Worm (Caenorhabditis elegans): ENCODE results near the gene F09E10.7.
A peak's percentile ranks its signal among the peaks of the same experiment; 100 is the strongest.

The F09E10.7 gene

ce11 chrX:1504529-1505080 lies 3.0 kb upstream of the F09E10.7 start:
- TF ChIP-seq unc-39 (tag; optimal IDR thresholded peaks at IDR 0.05) (no peak), cnd-1 (tag; optimal IDR thresholded peaks at IDR 0.05) (no peak), hlh-1 (tag; optimal IDR thresholded peaks at IDR 0.05) (peak; percentile 42)

- no peak for TF ChIP-seq mls-2 (tag; optimal IDR thresholded peaks at IDR 0.05)
- no peak for TF ChIP-seq elt-3 (tag; optimal IDR thresholded peaks at IDR 0.05)
- no peak for TF ChIP-seq unc-62 (GFP tag; optimal IDR thresholded peaks at IDR 0.05)
- no peak for TF ChIP-seq ceh-43 (GFP tag; optimal IDR thresholded peaks at IDR 0.05)
- TF ChIP-seq ceh-39 (tag; optimal IDR thresholded peaks at IDR 0.05): no peak
- no peak for TF ChIP-seq lsy-2 (tag; optimal IDR thresholded peaks at IDR 0.05)
- no peak for TF ChIP-seq sptf-1 (tag; optimal IDR thresholded peaks at IDR 0.05)
- no peak for TF ChIP-seq M03D4.4 (tag; optimal IDR thresholded peaks at IDR 0.05)
- TF ChIP-seq unc-120 (tag; optimal IDR thresholded peaks at IDR 0.05; ENCODE audit: poor library complexity, severe bottlenecking): no peak
- TF ChIP-seq flh-1 (GFP tag; optimal IDR thresholded peaks at IDR 0.05): no peak
- no peak for TF ChIP-seq zip-8 (tag; optimal IDR thresholded peaks at IDR 0.05)
- no peak for TF ChIP-seq unc-39 (tag; optimal IDR thresholded peaks at IDR 0.05)
- TF ChIP-seq ztf-11 (tag; optimal IDR thresholded peaks at IDR 0.05): no peak
- TF ChIP-seq blmp-1 (tag; optimal IDR thresholded peaks at IDR 0.05): no peak
- TF ChIP-seq nhr-237 (tag; optimal IDR thresholded peaks at IDR 0.05): no peak
- TF ChIP-seq mep-1 (tag; optimal IDR thresholded peaks at IDR 0.05): no peak
These were observed 2.2 kb upstream of the F09E10.7 start for ce11 chrX:1503698-1504501.

ce11 chrX:1502914-1503313 lies 1.3 kb upstream of the F09E10.7 start:
- TF ChIP-seq flh-1 (GFP tag; optimal IDR thresholded peaks at IDR 0.05) (no peak), lsy-2 (tag; optimal IDR thresholded peaks at IDR 0.05) (no peak), M03D4.4 (tag; optimal IDR thresholded peaks at IDR 0.05) (no peak), nhr-2 (tag; optimal IDR thresholded peaks at IDR 0.05) (no peak), ztf-11 (tag; optimal IDR thresholded peaks at IDR 0.05) (no peak), ceh-43 (GFP tag; optimal IDR thresholded peaks at IDR 0.05) (no peak), lin-32 (GFP tag; optimal IDR thresholded peaks at IDR 0.05) (no peak)

- no peak for TF ChIP-seq pha-4 (tag; optimal IDR thresholded peaks at IDR 0.05)
- no peak for TF ChIP-seq elt-3 (tag; optimal IDR thresholded peaks at IDR 0.05)
- TF ChIP-seq ceh-39 (tag; optimal IDR thresholded peaks at IDR 0.05): no peak
- TF ChIP-seq bed-3 (GFP tag; optimal IDR thresholded peaks at IDR 0.05): no peak
- TF ChIP-seq unc-39 (tag; optimal IDR thresholded peaks at IDR 0.05): no peak
- no peak for TF ChIP-seq tbx-8 (GFP tag; optimal IDR thresholded peaks at IDR 0.05)
These were observed 838 bp upstream of the F09E10.7 start, which contains the start of gene F09E10.1 for ce11 chrX:1502490-1502889. Gene F09E10.1 (plus strand): TSS chrX:1502790.

ce11 chrX:1499499-1499898 lies 2.2 kb downstream of the F09E10.7 start:
- TF ChIP-seq blmp-1 (tag; optimal IDR thresholded peaks at IDR 0.05): peak; percentile 53
- no peak for TF ChIP-seq unc-62 (GFP tag; optimal IDR thresholded peaks at IDR 0.05)

ce11 chrX:1497581-1497980 lies 4.1 kb downstream of the F09E10.7 start, which contains the start of gene F09E10.6:
Gene F09E10.6 (minus strand): TSS chrX:1497681.
- no peak for TF ChIP-seq lin-32 (GFP tag; optimal IDR thresholded peaks at IDR 0.05)
- TF ChIP-seq ztf-11 (tag; optimal IDR thresholded peaks at IDR 0.05): no peak
- TF ChIP-seq nhr-12 (tag; optimal IDR thresholded peaks at IDR 0.05): no peak
- no peak for TF ChIP-seq tbx-8 (GFP tag; optimal IDR thresholded peaks at IDR 0.05)
- TF ChIP-seq mab-5 (tag; optimal IDR thresholded peaks at IDR 0.05): no peak
- no peak for TF ChIP-seq flh-1 (GFP tag; optimal IDR thresholded peaks at IDR 0.05)
- no peak for TF ChIP-seq ham-2 (GFP tag; optimal IDR thresholded peaks at IDR 0.05)
- no peak for TF ChIP-seq zip-8 (tag; optimal IDR thresholded peaks at IDR 0.05)
- no peak for TF ChIP-seq ceh-43 (GFP tag; optimal IDR thresholded peaks at IDR 0.05)
- no peak for TF ChIP-seq mep-1 (tag; optimal IDR thresholded peaks at IDR 0.05)
- TF ChIP-seq elt-3 (tag; optimal IDR thresholded peaks at IDR 0.05): no peak
- TF ChIP-seq unc-39 (tag; optimal IDR thresholded peaks at IDR 0.05): no peak
- TF ChIP-seq M03D4.4 (tag; optimal IDR thresholded peaks at IDR 0.05): no peak
- TF ChIP-seq ceh-83 (GFP tag; optimal IDR thresholded peaks at IDR 0.05): no peak
